Fruit fly (Drosophila melanogaster): Measurements from ENCODE around the gene CG32037.

The CG32037 gene

dm6 chr3L:9441907-9442479, 50.0 kb downstream of the CG32037 start, which contains the start of the genes Bet3 and Nf-YA (continued):
- TF ChIP-seq Adf1 (GFP tag; IDR thresholded peaks at IDR 0.05) (no peak), Ets97D (GFP tag; optimal IDR thresholded peaks at IDR 0.05) (peak; percentile 55), CG8281 (tag; optimal IDR thresholded peaks at IDR 0.05) (no peak), crp (GFP tag; optimal IDR thresholded peaks at IDR 0.05) (peak in 1 of 2 experiments; percentile 7), ewg (GFP tag; optimal IDR thresholded peaks at IDR 0.05) (peak; percentile 16), cg (GFP tag; optimal IDR thresholded peaks at IDR 0.05) (peak; percentile 6), wor (GFP tag; IDR thresholded peaks at IDR 0.05) (no peak), MTF-1 (GFP tag; optimal IDR thresholded peaks at IDR 0.05; ENCODE audit: borderline replicate concordance) (peak; percentile 69), HmgD (GFP tag; optimal IDR thresholded peaks at IDR 0.05) (peak; percentile 67), tna (GFP tag; IDR thresholded peaks at IDR 0.05; ENCODE audit: partially characterized antibody) (peak; percentile 66), CG10959 (GFP tag; IDR thresholded peaks at IDR 0.05) (no peak), grau (tag; optimal IDR thresholded peaks at IDR 0.05) (peak; percentile 34), HLH54F (GFP tag; optimal IDR thresholded peaks at IDR 0.05) (peak; percentile 50), Blimp-1 (GFP tag; optimal IDR thresholded peaks at IDR 0.05) (peak; percentile 99), zfh1 (GFP tag; IDR thresholded peaks at IDR 0.05) (no peak; the same call in 2 of the 3 replicates), Eip74EF (GFP tag; optimal IDR thresholded peaks at IDR 0.05) (no peak), CG2120 (GFP tag; optimal IDR thresholded peaks at IDR 0.05) (peak; percentile 63), CG7556 (GFP tag; optimal IDR thresholded peaks at IDR 0.05) (no peak), CG9876 (GFP tag; optimal IDR thresholded peaks at IDR 0.05) (peak; percentile 8), sc (optimal IDR thresholded peaks at IDR 0.05) (no peak), sc (GFP tag; optimal IDR thresholded peaks at IDR 0.05) (no peak), fu2 (GFP tag; optimal IDR thresholded peaks at IDR 0.05) (peak; percentile 41), Ada2b (GFP tag; IDR thresholded peaks at IDR 0.05) (peak; percentile 47; the same call in 1 of the 2 replicates), CG32772 (GFP tag; IDR thresholded peaks at IDR 0.05) (peak; percentile 61), CG6175 (GFP tag; IDR thresholded peaks at IDR 0.05) (no peak), gro (GFP tag; optimal IDR thresholded peaks at IDR 0.05) (no peak), Hmx (GFP tag; optimal IDR thresholded peaks at IDR 0.05) (no peak), CG1233 (GFP tag; optimal IDR thresholded peaks at IDR 0.05) (peak; percentile 27), Dbx (GFP tag; IDR thresholded peaks at IDR 0.05) (peak; percentile 57; the same call in 1 of the 3 replicates), CG17361 (GFP tag; IDR thresholded peaks at IDR 0.05) (peak; percentile 48), HLHmδ (GFP tag; optimal IDR thresholded peaks at IDR 0.05) (no peak), CG30403 (GFP tag; optimal IDR thresholded peaks at IDR 0.05) (peak; percentile 74), Rx (GFP tag; IDR thresholded peaks at IDR 0.05) (0 out of 2 replicates have a peak, but pooled peaks have one; percentile 33), Bdp1 (GFP tag; optimal IDR thresholded peaks at IDR 0.05) (peak; percentile 0), CG15696 (tag; optimal IDR thresholded peaks at IDR 0.05) (peak; percentile 55), bsh (GFP tag; optimal IDR thresholded peaks at IDR 0.05) (peak in 1 of 2 experiments; percentile 28), CG8089 (GFP tag; optimal IDR thresholded peaks at IDR 0.05) (peak; percentile 3), CG3847 (GFP tag; IDR thresholded peaks at IDR 0.05) (peak; percentile 73), Atf-2 (GFP tag; optimal IDR thresholded peaks at IDR 0.05) (no peak), klu (GFP tag; IDR thresholded peaks at IDR 0.05) (no peak), kni (GFP tag; optimal IDR thresholded peaks at IDR 0.05) (no peak), her (GFP tag; optimal IDR thresholded peaks at IDR 0.05) (peak; percentile 36), Antp (GFP tag; optimal IDR thresholded peaks at IDR 0.05) (peak; percentile 61), zen (tag; optimal IDR thresholded peaks at IDR 0.05) (peak; percentile 31), CG3281 (GFP tag; optimal IDR thresholded peaks at IDR 0.05) (peak; percentile 40), CG31224 (GFP tag; IDR thresholded peaks at IDR 0.05) (no peak), ro (GFP tag; IDR thresholded peaks at IDR 0.05) (no peak), tx (GFP tag; optimal IDR thresholded peaks at IDR 0.05) (peak; percentile 26), CG16813 (GFP tag; IDR thresholded peaks at IDR 0.05; ENCODE audit: partially characterized antibody) (peak; percentile 85), CG3838 (GFP tag; optimal IDR thresholded peaks at IDR 0.05) (no peak)

Data from whole organism, embryonic.